Worm (Caenorhabditis elegans) whole organism, L3 larva: ENCODE measurements around the gene T05C12.15.

Source experiments
- ZK546.5 ChIP-seq: sonication (generic microtip); optimal IDR thresholded peaks from 2 replicates; lab custom pipeline; 2017; ENCODE audit warnings: missing biosample characterization, missing genetic modification characterization
- aly-2 ChIP-seq: fragments of 150-350 bp; optimal IDR thresholded peaks from 2 replicates; lab custom pipeline; 2014; ENCODE audit warnings: missing biosample characterization, missing genetic modification characterization
- ama-1 ChIP-seq: fragments of 150-350 bp; optimal IDR thresholded peaks from 2 replicates; lab custom pipeline; 2018
- ceh-16 ChIP-seq: sonication (generic microtip); optimal IDR thresholded peaks from 2 replicates; lab custom pipeline; 2017; ENCODE audit warnings: missing biosample characterization, missing genetic modification characterization
- ceh-28 ChIP-seq: fragments of 150-350 bp; optimal IDR thresholded peaks from 2 replicates; lab custom pipeline; 2014; ENCODE audit warnings: missing biosample characterization, missing genetic modification reagents, missing genetic modification characterization
- ceh-82 ChIP-seq: fragments of 150-350 bp; optimal IDR thresholded peaks from 2 replicates; lab custom pipeline; 2014; ENCODE audit warnings: missing biosample characterization, missing genetic modification characterization
- ceh-9 ChIP-seq: sonication (generic microtip); optimal IDR thresholded peaks from 2 replicates; lab custom pipeline; 2018; ENCODE audit warnings: missing biosample characterization, missing genetic modification characterization
- daf-12 ChIP-seq: fragments of 150-350 bp; optimal IDR thresholded peaks from 2 replicates; lab custom pipeline; 2014; ENCODE audit warnings: missing biosample characterization, missing genetic modification reagents, missing genetic modification characterization
- egl-27 ChIP-seq: sonication (generic microtip); optimal IDR thresholded peaks from 4 replicates; lab custom pipeline; 2017; ENCODE audit warnings: missing biosample characterization, missing genetic modification reagents, missing genetic modification characterization
- egl-5 ChIP-seq: fragments of 150-350 bp; optimal IDR thresholded peaks from 2 replicates; lab custom pipeline; 2017; ENCODE audit warnings: missing biosample characterization, missing genetic modification reagents, missing genetic modification characterization, inconsistent platforms
- elt-1 ChIP-seq: fragments of 150-350 bp; optimal IDR thresholded peaks from 2 replicates; lab custom pipeline; 2014; ENCODE audit warnings: missing biosample characterization, missing genetic modification characterization
- elt-2 ChIP-seq: sonication (generic microtip); optimal IDR thresholded peaks from 2 replicates; lab custom pipeline; 2016; ENCODE audit warnings: missing genetic modification reagents, mild to moderate bottlenecking, missing genetic modification characterization, missing compliant biosample characterization
- elt-3 ChIP-seq, 3 experiments: fragments of 150-350 bp in 1 of 3; sonication (generic microtip) in 2 of 3; optimal IDR thresholded peaks; 2 replicates in 2 of 3; 4 replicates in 1 of 3; lab custom pipeline; 2014 to 2017; ENCODE audit warnings: missing biosample characterization in 3 of 3, missing genetic modification characterization in 3 of 3
- eor-1 ChIP-seq, 2 experiments: fragments of 150-350 bp; optimal IDR thresholded peaks; 2 replicates each; lab custom pipeline; 2014 to 2018; ENCODE audit warnings: missing biosample characterization in 2 of 2, missing genetic modification characterization in 2 of 2
- fkh-10 ChIP-seq: sonication (generic microtip); optimal IDR thresholded peaks from 2 replicates; lab custom pipeline; 2017; ENCODE audit warnings: missing biosample characterization, missing genetic modification reagents, missing genetic modification characterization
- fos-1 ChIP-seq: fragments of 150-350 bp; optimal IDR thresholded peaks from 2 replicates; lab custom pipeline; 2014; ENCODE audit warnings: missing biosample characterization, missing genetic modification characterization
- hmg-11 ChIP-seq: sonication (generic microtip); optimal IDR thresholded peaks from 2 replicates; lab custom pipeline; 2016; ENCODE audit warnings: missing genetic modification characterization, missing compliant biosample characterization
- jun-1 ChIP-seq: fragments of 150-350 bp; optimal IDR thresholded peaks from 2 replicates; lab custom pipeline; 2014; ENCODE audit warnings: missing biosample characterization, missing genetic modification reagents, missing genetic modification characterization
- lin-15B ChIP-seq: fragments of 150-350 bp; optimal IDR thresholded peaks from 2 replicates; lab custom pipeline; 2014; ENCODE audit warnings: missing biosample characterization, missing genetic modification characterization
- lin-39 ChIP-seq: fragments of 150-350 bp; optimal IDR thresholded peaks from 2 replicates; lab custom pipeline; 2018; ENCODE audit warnings: missing biosample characterization, missing genetic modification reagents, missing genetic modification characterization
- lsy-12 ChIP-seq: sonication (generic microtip); optimal IDR thresholded peaks from 2 replicates; lab custom pipeline; 2016; ENCODE audit warnings: mild to moderate bottlenecking, missing genetic modification characterization, missing compliant biosample characterization
- mml-1 ChIP-seq: fragments of 150-350 bp; sonication (generic microtip); optimal IDR thresholded peaks from 3 replicates; lab custom pipeline; 2014; ENCODE audit warnings: missing biosample characterization, missing genetic modification characterization
- nfya-1 ChIP-seq: sonication (generic microtip); optimal IDR thresholded peaks from 2 replicates; lab custom pipeline; 2017; ENCODE audit warnings: missing genetic modification characterization, mild to moderate bottlenecking, missing compliant biosample characterization, antibody characterized with exemption, moderate library complexity; ENCODE audit not compliant: insufficient read depth
- nhr-11 ChIP-seq: fragments of 150-350 bp; optimal IDR thresholded peaks from 2 replicates; lab custom pipeline; 2014; ENCODE audit warnings: missing biosample characterization, missing genetic modification characterization
- nhr-12 ChIP-seq: fragments of 150-350 bp; optimal IDR thresholded peaks from 2 replicates; lab custom pipeline; 2014; ENCODE audit warnings: missing biosample characterization, missing genetic modification characterization
- nhr-23 ChIP-seq: fragments of 150-350 bp; optimal IDR thresholded peaks from 2 replicates; lab custom pipeline; 2014; ENCODE audit warnings: missing biosample characterization, missing genetic modification reagents, missing genetic modification characterization
- nhr-237 ChIP-seq: fragments of 150-350 bp; optimal IDR thresholded peaks from 2 replicates; lab custom pipeline; 2014; ENCODE audit warnings: missing biosample characterization, missing genetic modification characterization
- nhr-25 ChIP-seq: sonication (generic microtip); optimal IDR thresholded peaks from 2 replicates; lab custom pipeline; 2017; ENCODE audit warnings: missing biosample characterization, missing genetic modification characterization
- nhr-28 ChIP-seq: fragments of 150-350 bp; optimal IDR thresholded peaks from 2 replicates; lab custom pipeline; 2014; ENCODE audit warnings: missing biosample characterization, missing genetic modification characterization
- nhr-43 ChIP-seq: sonication (generic microtip); optimal IDR thresholded peaks from 2 replicates; lab custom pipeline; 2016; ENCODE audit warnings: mild to moderate bottlenecking, missing genetic modification characterization, missing compliant biosample characterization; ENCODE audit not compliant: poor library complexity, severe bottlenecking
- nhr-67 ChIP-seq: fragments of 150-350 bp; optimal IDR thresholded peaks from 2 replicates; lab custom pipeline; 2014; ENCODE audit warnings: missing biosample characterization, missing genetic modification characterization
- nhr-76 ChIP-seq: fragments of 150-350 bp; sonication (generic microtip); optimal IDR thresholded peaks from 5 replicates; lab custom pipeline; 2014; ENCODE audit warnings: missing biosample characterization, missing genetic modification characterization
- pha-4 ChIP-seq: fragments of 150-350 bp; optimal IDR thresholded peaks from 2 replicates; lab custom pipeline; 2014; ENCODE audit warnings: missing biosample characterization, missing genetic modification reagents, missing genetic modification characterization
- sea-2 ChIP-seq: fragments of 150-350 bp; sonication (generic microtip); optimal IDR thresholded peaks from 4 replicates; lab custom pipeline; 2014; ENCODE audit warnings: missing biosample characterization, missing genetic modification reagents, missing genetic modification characterization
- skn-1 ChIP-seq: fragments of 150-350 bp; optimal IDR thresholded peaks from 2 replicates; lab custom pipeline; 2014; ENCODE audit warnings: missing biosample characterization, missing genetic modification characterization
- snpc-4 ChIP-seq: fragments of 150-350 bp; optimal IDR thresholded peaks from 2 replicates; lab custom pipeline; 2014; ENCODE audit warnings: missing biosample characterization, missing genetic modification characterization
- tbx-2 ChIP-seq: sonication (generic microtip); optimal IDR thresholded peaks from 2 replicates; lab custom pipeline; 2016; ENCODE audit warnings: mild to moderate bottlenecking, missing genetic modification characterization, missing compliant biosample characterization
- unc-39 ChIP-seq: sonication (generic microtip); optimal IDR thresholded peaks from 4 replicates; lab custom pipeline; 2017; ENCODE audit warnings: missing biosample characterization, missing genetic modification characterization
- ztf-11 ChIP-seq: fragments of 150-350 bp; optimal IDR thresholded peaks from 2 replicates; lab custom pipeline; 2014; ENCODE audit warnings: missing biosample characterization, missing genetic modification characterization
- ztf-4 ChIP-seq: fragments of 150-350 bp; optimal IDR thresholded peaks from 2 replicates; lab custom pipeline; 2014; ENCODE audit warnings: missing biosample characterization, missing genetic modification characterization

Gene T05C12.15

DNA sequence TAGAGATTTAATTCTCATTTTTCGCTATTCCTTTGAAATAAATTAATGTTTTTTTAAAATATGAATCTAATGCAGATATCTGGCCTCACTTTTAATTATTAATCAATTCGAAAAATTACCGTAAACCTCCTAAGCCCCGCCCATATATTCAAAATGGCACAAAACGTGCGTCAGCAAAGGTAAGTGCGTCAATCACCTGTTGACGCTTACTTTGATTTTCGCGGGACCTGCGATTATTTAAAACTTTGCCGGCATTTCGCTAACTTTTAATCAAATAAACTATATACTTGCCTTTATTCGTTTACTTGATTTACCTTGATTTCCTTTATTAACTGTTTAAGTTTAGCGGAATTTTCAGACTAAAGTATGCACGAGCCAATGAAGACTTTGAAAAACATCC is 11.4 kb upstream of the T05C12.15 start, which contains the start of gene pch-2:
Gene pch-2, plus strand, starts transcription at position 359 of the 400 bp plus-strand sequence.
- TF ChIP-seq elt-2 (tag; lab: Kevin White, UChicago) (peak; percentile 11), ama-1 (lab: Kevin White, UChicago) (no peak), ZK546.5 (no peak), lin-15B (peak; percentile 70), daf-12 (tag; lab: Kevin White, UChicago) (no peak), nhr-28 (no peak), jun-1 (no peak), nfya-1 (tag; lab: Kevin White, UChicago) (peak; percentile 71), elt-1 (no peak), ztf-4 (tag; lab: Kevin White, UChicago) (no peak), hmg-11 (tag; lab: Kevin White, UChicago) (no peak), ceh-16 (tag; lab: Kevin White, UChicago) (no peak), nhr-76 (tag; lab: Kevin White, UChicago) (no peak), nhr-12 (tag; lab: Kevin White, UChicago) (no peak), tbx-2 (tag; lab: Kevin White, UChicago) (no peak), mml-1 (tag; lab: Kevin White, UChicago) (no peak), sea-2 (GFP tag; lab: Kevin White, UChicago) (no peak), unc-39 (tag; lab: Kevin White, UChicago) (no peak), egl-27 (tag; lab: Kevin White, UChicago) (no peak), eor-1 (tag; optimal IDR thresholded peaks at IDR 0.05; lab: Kevin White, UChicago) (no peak), nhr-237 (no peak), nhr-11 (tag; lab: Kevin White, UChicago) (no peak), pha-4 (tag; lab: Kevin White, UChicago) (peak; percentile 59), nhr-25 (peak; percentile 53), ceh-28 (tag; lab: Kevin White, UChicago) (no peak), lin-39 (tag; lab: Kevin White, UChicago) (peak; percentile 13), skn-1 (tag; lab: Kevin White, UChicago) (no peak), fos-1 (tag; lab: Kevin White, UChicago) (no peak), elt-3 (tag; optimal IDR thresholded peaks at IDR 0.05; lab: Kevin White, UChicago) (no peak), nhr-67 (tag; lab: Kevin White, UChicago) (no peak), egl-5 (tag; lab: Kevin White, UChicago) (no peak), nhr-43 (tag; lab: Kevin White, UChicago) (peak; percentile 33), snpc-4 (tag; lab: Kevin White, UChicago) (peak; percentile 53)

- TF ChIP-seq nhr-28 (no peak), lsy-12 (tag; lab: Kevin White, UChicago) (no peak), mml-1 (tag; lab: Kevin White, UChicago) (no peak), egl-5 (tag; lab: Kevin White, UChicago) (no peak), ceh-9 (tag; lab: Kevin White, UChicago) (no peak), fkh-10 (GFP tag; lab: Kevin White, UChicago) (no peak), aly-2 (tag; lab: Kevin White, UChicago) (no peak), nhr-11 (tag; lab: Kevin White, UChicago) (no peak), skn-1 (tag; lab: Kevin White, UChicago) (no peak), egl-27 (tag; lab: Kevin White, UChicago) (no peak), daf-12 (tag; lab: Kevin White, UChicago) (no peak), nhr-23 (no peak), ztf-11 (tag; lab: Kevin White, UChicago) (no peak), nhr-67 (tag; lab: Kevin White, UChicago) (no peak), elt-1 (no peak), ama-1 (lab: Kevin White, UChicago) (no peak), ZK546.5 (no peak), elt-3 (tag; optimal IDR thresholded peaks at IDR 0.05; lab: Kevin White, UChicago) (no peak), ceh-82 (tag; lab: Kevin White, UChicago) (no peak)
Observed at ce11 chrII:8160916-8161315, 8.5 kb upstream of the T05C12.15 start.
